Worm (Caenorhabditis elegans) whole organism, L4 larva: Measurements from ENCODE around the gene F20D6.15.

Experiments
- dpl-1 ChIP-seq: fragments of 150-350 bp; optimal IDR thresholded peaks from 2 replicates; lab custom pipeline; 2014; ENCODE audit warnings: missing biosample characterization, missing genetic modification reagents, missing genetic modification characterization
- mep-1 ChIP-seq: fragments of 150-350 bp; sonication (generic microtip); optimal IDR thresholded peaks from 3 replicates; lab custom pipeline; 2014; ENCODE audit warnings: missing biosample characterization, missing genetic modification characterization
- snpc-4 ChIP-seq: fragments of 150-350 bp; optimal IDR thresholded peaks from 2 replicates; lab custom pipeline; 2014; ENCODE audit warnings: missing biosample characterization, missing genetic modification characterization
- spr-1 ChIP-seq: sonication (generic microtip); optimal IDR thresholded peaks from 2 replicates; lab custom pipeline; 2016; ENCODE audit warnings: mild to moderate bottlenecking, missing genetic modification characterization, missing compliant biosample characterization
- vab-7 ChIP-seq: fragments of 200-800 bp; sonication (Bioruptor generic); IDR thresholded peaks from 2 replicates; pipeline ENCODE4 v1.3.6; 2022; ENCODE audit warnings: missing genetic modification reagents, missing genetic modification characterization, missing compliant biosample characterization

- no peak for TF ChIP-seq dpl-1
- TF ChIP-seq vab-7 (GFP tag; lab: Robert Waterston, UW): no peak
- no peak for TF ChIP-seq mep-1 (tag; lab: Kevin White, UChicago)
- TF ChIP-seq snpc-4 (tag; lab: Kevin White, UChicago): no peak
- no peak for TF ChIP-seq spr-1 (tag; lab: Kevin White, UChicago)
These were observed 1.7 kb upstream of the F20D6.15 start, which contains the start of gene F20D6.12 for ce11 chrV:8190016-8190415.
